Fruit fly (Drosophila melanogaster) S2 (cell line): ENCODE data around the gene gig.

Experiments
- CG8478 ChIP-seq: fragments of >200 bp; optimal IDR thresholded peaks from 2 replicates; lab custom pipeline; 2018
- CTCF ChIP-seq, 2 experiments: fragments of >200 bp; optimal IDR thresholded peaks; 2 replicates each; lab custom pipeline; 2018

- no peak for TF ChIP-seq CG8478 (lab: Kevin White, UChicago)
- TF ChIP-seq CTCF (optimal IDR thresholded peaks at IDR 0.05; lab: Kevin White, UChicago), result no peak
Measured at dm6 chr3L:20168152-20168551, 39.2 kb downstream of the gig start.
